Worm (Caenorhabditis elegans) whole organism, L3 larva: ENCODE data around the gene acs-17.

Experiments
- ama-1 ChIP-seq: fragments of 150-350 bp; optimal IDR thresholded peaks from 2 replicates; lab custom pipeline; 2018
- ceh-9 ChIP-seq: sonication (generic microtip); optimal IDR thresholded peaks from 2 replicates; lab custom pipeline; 2018; ENCODE audit warnings: missing biosample characterization, missing genetic modification characterization
- egl-27 ChIP-seq: sonication (generic microtip); optimal IDR thresholded peaks from 4 replicates; lab custom pipeline; 2017; ENCODE audit warnings: missing biosample characterization, missing genetic modification reagents, missing genetic modification characterization
- nhr-11 ChIP-seq: fragments of 150-350 bp; optimal IDR thresholded peaks from 2 replicates; lab custom pipeline; 2014; ENCODE audit warnings: missing biosample characterization, missing genetic modification characterization

DNA sequence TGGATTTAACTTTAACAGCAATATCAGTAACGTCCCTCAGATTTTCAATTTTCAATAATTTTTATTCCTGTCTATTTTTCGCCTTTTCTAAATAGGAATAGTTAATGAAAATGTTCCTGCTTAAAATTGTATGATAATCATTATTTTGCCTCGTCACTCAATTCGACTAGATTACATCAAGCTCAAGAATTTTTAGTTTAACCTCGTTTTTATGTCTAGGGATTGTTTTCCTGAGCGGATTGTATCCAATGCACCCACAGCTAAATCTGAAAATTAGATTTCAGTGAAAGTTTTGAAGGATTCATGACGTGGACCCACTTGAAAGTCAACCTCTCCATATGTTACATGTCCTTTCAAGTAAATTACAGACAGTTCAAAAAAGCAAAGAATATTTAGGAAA is 20.6 kb downstream of the acs-17 start:
- no peak for TF ChIP-seq nhr-11 (tag; lab: Kevin White, UChicago)
- no peak for TF ChIP-seq ceh-9
- TF ChIP-seq egl-27 (tag; lab: Kevin White, UChicago): no peak
- no peak for TF ChIP-seq ama-1 (lab: Kevin White, UChicago)
